Fruit fly (Drosophila melanogaster) whole organism, embryonic: ENCODE data around the gene dyl.

Source experiments
- Abd-B ChIP-seq: fragments of 200-800 bp; sonication (Bioruptor generic); optimal IDR thresholded peaks from 2 replicates; lab custom pipeline; 2018; ENCODE audit warnings: missing biosample characterization, mild to moderate bottlenecking, missing genetic modification characterization, moderate library complexity
- Asciz ChIP-seq: fragments of 200-800 bp; sonication (Bioruptor generic); optimal IDR thresholded peaks from 2 replicates; lab custom pipeline; 2017; ENCODE audit warnings: missing biosample characterization, mild to moderate bottlenecking, missing genetic modification characterization, missing genetic modification reagents
- Atf3 ChIP-seq: fragments of 200-800 bp; sonication (Bioruptor generic); optimal IDR thresholded peaks from 3 replicates; lab custom pipeline; 2016; ENCODE audit warnings: missing biosample characterization, missing genetic modification characterization
- CG10267 ChIP-seq: fragments of 200-800 bp; sonication (Bioruptor generic); optimal IDR thresholded peaks from 2 replicates; lab custom pipeline; 2018; ENCODE audit warnings: missing biosample characterization, mild to moderate bottlenecking, missing genetic modification characterization, moderate library complexity
- CG10321 ChIP-seq: fragments of 200-800 bp; sonication (Bioruptor generic); IDR thresholded peaks from 2 replicates; pipeline ENCODE4 v1.3.6; 2022; ENCODE audit warnings: missing biosample characterization, missing genetic modification characterization
- CG10959 ChIP-seq: fragments of 200-800 bp; sonication (Bioruptor generic); IDR thresholded peaks from 2 replicates; pipeline ENCODE4 v1.3.6; 2022; ENCODE audit warnings: missing biosample characterization, missing genetic modification characterization
- CG12155 ChIP-seq: fragments of 200-800 bp; sonication (Bioruptor generic); optimal IDR thresholded peaks from 3 replicates; lab custom pipeline; 2016; ENCODE audit warnings: missing biosample characterization, missing genetic modification characterization
- CG12942 ChIP-seq: fragments of 200-800 bp; sonication (Bioruptor generic); optimal IDR thresholded peaks from 3 replicates; lab custom pipeline; 2016; ENCODE audit warnings: missing biosample characterization, missing genetic modification characterization
- CG13123 ChIP-seq: fragments of 200-800 bp; sonication (Bioruptor generic); optimal IDR thresholded peaks from 2 replicates; lab custom pipeline; 2016; ENCODE audit warnings: missing biosample characterization, missing genetic modification characterization
- CG13424 ChIP-seq: fragments of 200-800 bp; sonication (Bioruptor generic); optimal IDR thresholded peaks from 2 replicates; lab custom pipeline; 2019; ENCODE audit warnings: missing biosample characterization, mild to moderate bottlenecking, missing genetic modification characterization, moderate library complexity
- CG15011 ChIP-seq: fragments of 200-800 bp; sonication (Bioruptor generic); optimal IDR thresholded peaks from 3 replicates; lab custom pipeline; 2018; ENCODE audit warnings: missing biosample characterization, mild to moderate bottlenecking, missing genetic modification characterization
- CG17186 ChIP-seq: fragments of 200-800 bp; sonication (Bioruptor generic); optimal IDR thresholded peaks from 3 replicates; lab custom pipeline; 2017; ENCODE audit warnings: missing biosample characterization, missing genetic modification reagents, missing genetic modification characterization
- CG17328 ChIP-seq: fragments of 200-800 bp; sonication (Bioruptor generic); IDR thresholded peaks from 2 replicates; pipeline ENCODE4 v1.3.6; 2022; ENCODE audit warnings: missing biosample characterization, missing genetic modification characterization
- CG18262 ChIP-seq: fragments of 200-800 bp; optimal IDR thresholded peaks from 3 replicates; lab custom pipeline; 2019; ENCODE audit warnings: missing biosample characterization, mild to moderate bottlenecking, missing genetic modification characterization, moderate library complexity
- CG1832 ChIP-seq: fragments of 200-800 bp; sonication (Bioruptor generic); optimal IDR thresholded peaks from 2 replicates; lab custom pipeline; 2017; ENCODE audit warnings: missing biosample characterization, mild to moderate bottlenecking, missing genetic modification characterization, inconsistent platforms
- CG2129 ChIP-seq: fragments of 200-800 bp; sonication (Bioruptor generic); IDR thresholded peaks from 2 replicates; pipeline ENCODE4 v1.3.6; 2022; ENCODE audit warnings: missing biosample characterization, missing genetic modification characterization; ENCODE audit not compliant: partially characterized antibody
- CG31365 ChIP-seq: fragments of 200-800 bp; sonication (Bioruptor generic); optimal IDR thresholded peaks from 2 replicates; lab custom pipeline; 2018; ENCODE audit warnings: missing biosample characterization, mild to moderate bottlenecking, missing genetic modification characterization
- CG6175 ChIP-seq: fragments of 200-800 bp; sonication (Bioruptor generic); IDR thresholded peaks from 3 replicates; pipeline ENCODE4 v1.3.6; 2022; ENCODE audit warnings: missing biosample characterization, missing genetic modification characterization
- CG6765 ChIP-seq: fragments of 200-800 bp; sonication (Bioruptor generic); optimal IDR thresholded peaks from 3 replicates; lab custom pipeline; 2017; ENCODE audit warnings: missing biosample characterization, mild to moderate bottlenecking, missing genetic modification characterization
- CG7357 ChIP-seq: fragments of 200-800 bp; sonication (Bioruptor generic); IDR thresholded peaks from 3 replicates; pipeline ENCODE4 v1.3.6; 2022; ENCODE audit warnings: missing biosample characterization, missing genetic modification characterization
- CG7928 ChIP-seq: fragments of 200-800 bp; sonication (Bioruptor generic); optimal IDR thresholded peaks from 2 replicates; lab custom pipeline; 2017; ENCODE audit warnings: missing biosample characterization, mild to moderate bottlenecking, missing genetic modification characterization
- CG8765 ChIP-seq: fragments of 200-800 bp; sonication (Bioruptor generic); IDR thresholded peaks from 2 replicates; pipeline ENCODE4 v1.3.6; 2022; ENCODE audit warnings: missing biosample characterization, missing genetic modification characterization
- CTCF ChIP-seq: fragments of 200-800 bp; sonication (Bioruptor generic); optimal IDR thresholded peaks from 2 replicates; lab custom pipeline; 2017; ENCODE audit warnings: missing biosample characterization, mild to moderate bottlenecking, missing genetic modification characterization, moderate library complexity
- Camta ChIP-seq: fragments of 200-800 bp; sonication (Bioruptor generic); optimal IDR thresholded peaks from 2 replicates; lab custom pipeline; 2016; ENCODE audit warnings: missing biosample characterization, missing genetic modification characterization
- Ets65A ChIP-seq: fragments of 200-800 bp; sonication (Bioruptor generic); peaks from one replicate; lab custom pipeline; 2016; ENCODE audit warnings: missing biosample characterization, missing genetic modification characterization
- Fer1 ChIP-seq: fragments of 200-800 bp; sonication (Bioruptor generic); optimal IDR thresholded peaks from 2 replicates; lab custom pipeline; 2017; ENCODE audit warnings: missing biosample characterization, mild to moderate bottlenecking, missing genetic modification characterization
- MESR4 ChIP-seq: fragments of 200-800 bp; sonication (Bioruptor generic); optimal IDR thresholded peaks from 2 replicates; lab custom pipeline; 2018; ENCODE audit warnings: missing biosample characterization, mild to moderate bottlenecking, missing genetic modification characterization, moderate library complexity
- Pdp1 ChIP-seq, 2 experiments: fragments of 200-800 bp; sonication (Bioruptor generic); optimal IDR thresholded peaks; 3 replicates each; lab custom pipeline; 2016; ENCODE audit warnings: missing biosample characterization in 2 of 2, missing genetic modification characterization in 2 of 2, mild to moderate bottlenecking in 1 of 2, moderate library complexity in 1 of 2
- Sox102F ChIP-seq: fragments of 200-800 bp; sonication (Bioruptor generic); optimal IDR thresholded peaks from 2 replicates; lab custom pipeline; 2018; ENCODE audit warnings: missing biosample characterization, mild to moderate bottlenecking, missing genetic modification characterization, moderate library complexity
- ato ChIP-seq: fragments of 200-800 bp; sonication (Bioruptor generic); IDR thresholded peaks from 2 replicates; pipeline ENCODE4 v1.3.6; 2022; ENCODE audit warnings: missing biosample characterization, missing genetic modification characterization; ENCODE audit not compliant: partially characterized antibody
- br ChIP-seq: fragments of >200 bp; optimal IDR thresholded peaks from 2 replicates; lab custom pipeline; 2017
- chinmo ChIP-seq: fragments of 200-800 bp; sonication (Bioruptor generic); IDR thresholded peaks from 4 replicates; pipeline ENCODE4 v1.3.6; 2022; ENCODE audit warnings: missing biosample characterization, missing genetic modification characterization; ENCODE audit not compliant: partially characterized antibody
- corto ChIP-seq: fragments of 200-800 bp; sonication (Bioruptor generic); optimal IDR thresholded peaks from 2 replicates; lab custom pipeline; 2016; ENCODE audit warnings: missing biosample characterization, mild to moderate bottlenecking, missing genetic modification characterization, moderate library complexity
- crp ChIP-seq, 2 experiments: fragments of 200-800 bp; sonication (Bioruptor generic); optimal IDR thresholded peaks; 2 replicates in 1 of 2; 3 replicates in 1 of 2; lab custom pipeline; 2017; ENCODE audit warnings: missing biosample characterization in 2 of 2, missing genetic modification characterization in 2 of 2, mild to moderate bottlenecking in 1 of 2, moderate library complexity in 1 of 2
- dysf ChIP-seq: fragments of 200-800 bp; sonication (Bioruptor generic); IDR thresholded peaks from 3 replicates; pipeline ENCODE4 v1.3.6; 2022; ENCODE audit warnings: missing biosample characterization, missing genetic modification characterization
- eyg ChIP-seq: fragments of 200-800 bp; sonication (Bioruptor generic); optimal IDR thresholded peaks from 3 replicates; lab custom pipeline; 2016; ENCODE audit warnings: missing biosample characterization, missing genetic modification characterization
- fd3F ChIP-seq: fragments of 200-800 bp; sonication (Bioruptor generic); optimal IDR thresholded peaks from 2 replicates; lab custom pipeline; 2018; ENCODE audit warnings: missing biosample characterization, mild to moderate bottlenecking, missing genetic modification characterization, moderate library complexity
- hkb ChIP-seq, 2 experiments: fragments of 200-800 bp in 1 of 2; fragments of >200 bp in 1 of 2; sonication (Bioruptor generic) in 1 of 2; IDR thresholded peaks in 1 of 2; optimal IDR thresholded peaks in 1 of 2; 2 replicates each; pipeline versions ENCODE4 v1.3.6 to Lab custom; 2017 to 2022; ENCODE audit warnings: missing biosample characterization in 1 of 2, missing genetic modification characterization in 1 of 2
- lmd ChIP-seq: fragments of 200-800 bp; sonication (Bioruptor generic); IDR thresholded peaks from 2 replicates; pipeline ENCODE4 v1.3.6; 2022; ENCODE audit warnings: missing biosample characterization, missing genetic modification characterization
- luna ChIP-seq: fragments of 200-800 bp; sonication (Bioruptor generic); optimal IDR thresholded peaks from 2 replicates; lab custom pipeline; 2016; ENCODE audit warnings: missing biosample characterization, missing genetic modification characterization
- mam ChIP-seq: fragments of 200-800 bp; sonication (Bioruptor generic); optimal IDR thresholded peaks from 3 replicates; lab custom pipeline; 2016; ENCODE audit warnings: missing biosample characterization, missing genetic modification characterization
- mld ChIP-seq: fragments of 200-800 bp; sonication (Bioruptor generic); IDR thresholded peaks from 3 replicates; pipeline ENCODE4 v1.3.6; 2022; ENCODE audit warnings: missing biosample characterization, missing genetic modification characterization; ENCODE audit not compliant: partially characterized antibody
- nom ChIP-seq: fragments of 200-800 bp; sonication (Bioruptor generic); optimal IDR thresholded peaks from 2 replicates; lab custom pipeline; 2017; ENCODE audit warnings: missing biosample characterization, missing genetic modification characterization, mild to moderate bottlenecking, moderate library complexity, missing genetic modification reagents
- onecut ChIP-seq: fragments of 200-800 bp; sonication (Bioruptor generic); IDR thresholded peaks from 2 replicates; pipeline ENCODE4 v1.3.6; 2022; ENCODE audit warnings: missing biosample characterization, missing genetic modification characterization
- psq ChIP-seq: fragments of 200-800 bp; sonication (Bioruptor generic); optimal IDR thresholded peaks from 2 replicates; lab custom pipeline; 2017; ENCODE audit warnings: missing biosample characterization, missing genetic modification characterization
- rib ChIP-seq: fragments of 200-800 bp; sonication (Bioruptor generic); IDR thresholded peaks from 2 replicates; pipeline ENCODE4 v1.3.6; 2022; ENCODE audit warnings: missing biosample characterization, missing genetic modification characterization
- row ChIP-seq: fragments of 200-800 bp; sonication (Bioruptor generic); IDR thresholded peaks from 3 replicates; pipeline ENCODE4 v1.3.6; 2022; ENCODE audit warnings: missing biosample characterization, missing genetic modification characterization
- sens ChIP-seq: fragments of 200-800 bp; sonication (Bioruptor generic); peaks from one replicate; lab custom pipeline; 2016; ENCODE audit warnings: missing biosample characterization, missing genetic modification characterization
- slou ChIP-seq: fragments of 200-800 bp; sonication (Bioruptor generic); optimal IDR thresholded peaks from 3 replicates; lab custom pipeline; 2016; ENCODE audit warnings: missing biosample characterization, missing genetic modification characterization
- sug ChIP-seq: fragments of 200-800 bp; optimal IDR thresholded peaks from 2 replicates; lab custom pipeline; 2019; ENCODE audit warnings: missing biosample characterization, mild to moderate bottlenecking, missing genetic modification characterization, moderate library complexity
- vvl ChIP-seq: fragments of 200-800 bp; sonication (Bioruptor generic); IDR thresholded peaks from 2 replicates; pipeline ENCODE4 v1.3.6; 2022; ENCODE audit warnings: missing biosample characterization, missing genetic modification characterization
- yki ChIP-seq: fragments of >200 bp; optimal IDR thresholded peaks from 3 replicates; lab custom pipeline; 2018

The dyl gene

DNA sequence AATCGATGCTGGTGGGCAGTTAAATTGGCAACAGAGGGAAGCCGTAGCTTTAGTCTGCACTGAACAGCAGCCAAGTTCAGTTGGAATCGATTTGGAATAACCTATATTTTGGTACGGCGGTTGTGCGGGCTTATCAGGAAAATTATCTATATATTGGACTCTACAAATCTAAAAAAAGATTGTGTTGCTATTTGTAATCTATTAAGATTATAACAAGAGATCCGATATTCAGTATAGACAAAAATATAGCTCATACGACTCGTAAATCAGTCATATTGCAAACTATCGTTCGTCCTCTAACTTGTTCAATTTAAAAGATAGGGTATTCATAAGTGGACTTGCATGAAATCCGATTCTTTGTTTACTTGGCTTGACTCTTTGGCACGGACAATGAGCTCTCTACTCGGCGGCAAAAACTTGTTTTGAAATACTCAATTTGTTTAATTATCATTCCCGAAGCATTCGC is 18.9 kb downstream of the dyl start, which contains the start of gene Hexo1 (continued):
- TF ChIP-seq vvl (GFP tag; lab: Robert Waterston, UW) (no peak; the same call in 1 of the 2 replicates), CG12155 (GFP tag; lab: Kevin White, UChicago) (no peak), CG13424 (tag; lab: Kevin White, UChicago) (peak; percentile 42), CG7928 (GFP tag; lab: Kevin White, UChicago) (no peak), CTCF (GFP tag; lab: Kevin White, UChicago) (no peak), CG13123 (no peak), crp (GFP tag; optimal IDR thresholded peaks at IDR 0.05; lab: Kevin White, UChicago) (no peak), Sox102F (peak; percentile 33), yki (lab: Kevin White, UChicago) (no peak), row (GFP tag; lab: Robert Waterston, UW) (peak; percentile 79), Atf3 (GFP tag; lab: Kevin White, UChicago) (no peak), Asciz (no peak), CG18262 (peak; percentile 31), slou (GFP tag; lab: Kevin White, UChicago) (no peak), luna (GFP tag; lab: Kevin White, UChicago) (no peak), corto (no peak), CG12942 (GFP tag; lab: Kevin White, UChicago) (no peak), mld (GFP tag; lab: Robert Waterston, UW) (no peak), Ets65A (GFP tag; lab: Kevin White, UChicago) (peak; percentile 92), hkb (optimal IDR thresholded peaks at IDR 0.05; lab: Kevin White, UChicago) (no peak), hkb (GFP tag; IDR thresholded peaks at IDR 0.05; lab: Robert Waterston, UW) (peak; percentile 61), psq (GFP tag; lab: Kevin White, UChicago) (no peak), CG1832 (GFP tag; lab: Kevin White, UChicago) (no peak), CG10267 (tag; lab: Kevin White, UChicago) (peak; percentile 8), Camta (GFP tag; lab: Kevin White, UChicago) (no peak), ato (GFP tag; lab: Robert Waterston, UW) (no peak), onecut (no peak), Fer1 (peak; percentile 40), rib (GFP tag; lab: Robert Waterston, UW) (no peak), sug (peak; percentile 80), CG8765 (GFP tag; lab: Robert Waterston, UW) (no peak), Abd-B (GFP tag; lab: Kevin White, UChicago) (no peak), chinmo (GFP tag; lab: Robert Waterston, UW) (0 out of 4 replicates have a peak, but pooled peaks have one; percentile 47), CG17186 (GFP tag; lab: Kevin White, UChicago) (no peak), CG15011 (GFP tag; lab: Kevin White, UChicago) (no peak), CG6765 (no peak), CG6175 (GFP tag; lab: Robert Waterston, UW) (no peak), CG10959 (no peak), mam (peak; percentile 15), Pdp1 (GFP tag; optimal IDR thresholded peaks at IDR 0.05; lab: Kevin White, UChicago) (peak in 1 of 2 experiments; percentile 23), br (lab: Kevin White, UChicago) (no peak), eyg (GFP tag; lab: Kevin White, UChicago) (no peak), CG31365 (tag; lab: Kevin White, UChicago) (no peak), CG2129 (no peak), fd3F (GFP tag; lab: Kevin White, UChicago) (no peak), MESR4 (GFP tag; lab: Kevin White, UChicago) (no peak), sens (peak; percentile 21), CG7357 (GFP tag; lab: Robert Waterston, UW) (no peak), lmd (GFP tag; lab: Robert Waterston, UW) (no peak), dysf (GFP tag; lab: Robert Waterston, UW) (peak; percentile 50; the same call in 2 of the 3 replicates), CG10321 (GFP tag; lab: Robert Waterston, UW) (no peak), CG17328 (no peak), nom (GFP tag; lab: Kevin White, UChicago) (peak; percentile 59)
